Worm (Caenorhabditis elegans): Measurements from ENCODE around the gene nlp-9.

DNA sequence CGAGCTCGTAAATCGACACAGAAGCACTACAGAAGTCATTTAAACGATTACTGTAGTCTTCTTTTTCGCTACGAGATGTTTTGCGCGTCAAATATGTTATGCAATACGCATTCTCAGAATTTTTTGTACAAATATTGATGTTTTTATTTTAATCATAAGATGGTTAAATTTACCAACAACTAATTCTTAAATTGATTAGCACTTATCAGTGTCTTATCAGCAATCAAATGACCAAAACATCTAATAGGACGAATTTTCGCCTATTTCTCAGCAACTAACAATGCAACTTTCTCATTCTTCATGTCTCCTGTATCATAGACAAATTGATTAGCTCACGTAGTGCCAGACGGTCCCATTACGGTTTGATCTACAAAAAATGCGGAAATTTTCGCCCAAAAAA is 33.6 kb upstream of the nlp-9 start:
- TF ChIP-seq ceh-88 (GFP tag; IDR thresholded peaks at IDR 0.05) (no peak), lin-15B (tag; optimal IDR thresholded peaks at IDR 0.05) (no peak), lir-3 (tag; optimal IDR thresholded peaks at IDR 0.05; ENCODE audit: poor library complexity) (no peak), sox-4 (tag; optimal IDR thresholded peaks at IDR 0.05) (no peak), lin-35 (GFP tag; optimal IDR thresholded peaks at IDR 0.05) (no peak), lin-13 (GFP tag; optimal IDR thresholded peaks at IDR 0.05) (no peak)

Data from whole organism, L1 larva.